Worm (Caenorhabditis elegans) whole organism, late embryonic: Measurements from ENCODE around the gene F47B7.3.
A peak's percentile ranks its signal among the peaks of the same experiment; 100 is the strongest.

Experiments
- C08G9.2 ChIP-seq: sonication (generic microtip); optimal IDR thresholded peaks from 2 replicates; lab custom pipeline; 2016; ENCODE audit warnings: mild to moderate bottlenecking, missing genetic modification characterization, moderate library complexity, missing compliant biosample characterization
- C38D4.7 ChIP-seq: fragments of 200-800 bp; sonication (Bioruptor generic); optimal IDR thresholded peaks from 2 replicates; lab custom pipeline; 2018; ENCODE audit warnings: mild to moderate bottlenecking, missing genetic modification characterization, moderate library complexity, missing compliant biosample characterization
- T23F11.4 ChIP-seq: fragments of 200-800 bp; sonication (Bioruptor generic); optimal IDR thresholded peaks from 2 replicates; lab custom pipeline; 2018; ENCODE audit warnings: mild to moderate bottlenecking, missing genetic modification characterization, missing compliant biosample characterization
- ceh-18 ChIP-seq: sonication (generic microtip); optimal IDR thresholded peaks from 2 replicates; lab custom pipeline; 2016; ENCODE audit warnings: missing genetic modification characterization, missing compliant biosample characterization
- ceh-19 ChIP-seq: fragments of 200-800 bp; sonication (Bioruptor generic); optimal IDR thresholded peaks from 2 replicates; lab custom pipeline; 2018; ENCODE audit warnings: mild to moderate bottlenecking, missing genetic modification characterization, missing compliant biosample characterization
- ceh-2 ChIP-seq: sonication (generic microtip); optimal IDR thresholded peaks from 2 replicates; lab custom pipeline; 2016; ENCODE audit warnings: missing genotype, missing genetic modification characterization, missing compliant biosample characterization
- ceh-34 ChIP-seq: sonication (generic microtip); optimal IDR thresholded peaks from 2 replicates; lab custom pipeline; 2016; ENCODE audit warnings: mild to moderate bottlenecking, missing genetic modification characterization, missing compliant biosample characterization
- ceh-48 ChIP-seq: sonication (generic microtip); optimal IDR thresholded peaks from 2 replicates; lab custom pipeline; 2016; ENCODE audit warnings: missing genetic modification characterization, inconsistent platforms, missing compliant biosample characterization
- dve-1 ChIP-seq: sonication (generic microtip); optimal IDR thresholded peaks from 2 replicates; lab custom pipeline; 2017; ENCODE audit warnings: antibody characterized with exemption, mild to moderate bottlenecking, missing genetic modification characterization, missing compliant biosample characterization
- elt-2 ChIP-seq: sonication (generic microtip); optimal IDR thresholded peaks from 2 replicates; lab custom pipeline; 2016; ENCODE audit warnings: missing genetic modification reagents, missing genetic modification characterization, missing compliant biosample characterization
- elt-4 ChIP-seq: sonication (generic microtip); optimal IDR thresholded peaks from 2 replicates; lab custom pipeline; 2016; ENCODE audit warnings: missing genetic modification characterization, missing compliant biosample characterization
- hlh-13 ChIP-seq: fragments of 200-800 bp; sonication (Bioruptor generic); optimal IDR thresholded peaks from 2 replicates; lab custom pipeline; 2018; ENCODE audit warnings: mild to moderate bottlenecking, missing genetic modification characterization, missing compliant biosample characterization
- hlh-15 ChIP-seq: sonication (generic microtip); optimal IDR thresholded peaks from 2 replicates; lab custom pipeline; 2016; ENCODE audit warnings: missing genetic modification characterization, missing compliant biosample characterization
- hlh-8 ChIP-seq: sonication (generic microtip); optimal IDR thresholded peaks from 2 replicates; lab custom pipeline; 2016; ENCODE audit warnings: missing genotype, missing genetic modification characterization, missing compliant biosample characterization
- mec-3 ChIP-seq: sonication (generic microtip); optimal IDR thresholded peaks from 2 replicates; lab custom pipeline; 2016; ENCODE audit warnings: borderline replicate concordance, missing genetic modification characterization, missing compliant biosample characterization
- nfya-1 ChIP-seq: sonication (generic microtip); optimal IDR thresholded peaks from 2 replicates; lab custom pipeline; 2017; ENCODE audit warnings: missing genetic modification characterization, mild to moderate bottlenecking, missing compliant biosample characterization, antibody characterized with exemption, moderate library complexity
- nhr-11 ChIP-seq: fragments of 150-350 bp; optimal IDR thresholded peaks from 2 replicates; lab custom pipeline; 2014; ENCODE audit warnings: missing biosample characterization, missing genetic modification characterization
- nhr-232 ChIP-seq: sonication (generic microtip); optimal IDR thresholded peaks from 2 replicates; lab custom pipeline; 2016; ENCODE audit warnings: missing genetic modification characterization, missing compliant biosample characterization
- npax-4 ChIP-seq: sonication (generic microtip); optimal IDR thresholded peaks from 2 replicates; lab custom pipeline; 2016; ENCODE audit warnings: missing genetic modification characterization, missing compliant biosample characterization
- pat-9 ChIP-seq: fragments of 200-800 bp; sonication (Bioruptor generic); optimal IDR thresholded peaks from 2 replicates; lab custom pipeline; 2018; ENCODE audit warnings: mild to moderate bottlenecking, missing genetic modification characterization, moderate library complexity, missing compliant biosample characterization
- pha-2 ChIP-seq: sonication (generic microtip); optimal IDR thresholded peaks from 2 replicates; lab custom pipeline; 2017; ENCODE audit warnings: mild to moderate bottlenecking, missing genetic modification characterization, missing compliant biosample characterization
- pha-4 ChIP-seq: fragments of 150-350 bp; optimal IDR thresholded peaks from 2 replicates; lab custom pipeline; 2018; ENCODE audit warnings: missing biosample characterization, missing genetic modification reagents, missing genetic modification characterization
- pros-1 ChIP-seq: fragments of 150-350 bp; optimal IDR thresholded peaks from 2 replicates; lab custom pipeline; 2014; ENCODE audit warnings: missing biosample characterization, missing genetic modification reagents, missing genetic modification characterization
- ref-2 ChIP-seq: sonication (generic microtip); optimal IDR thresholded peaks from 2 replicates; lab custom pipeline; 2016; ENCODE audit warnings: missing genetic modification characterization, missing compliant biosample characterization
- rnt-1 ChIP-seq: sonication (generic microtip); optimal IDR thresholded peaks from 2 replicates; lab custom pipeline; 2016; ENCODE audit warnings: missing genetic modification characterization, missing compliant biosample characterization
- tbx-2 ChIP-seq: sonication (generic microtip); optimal IDR thresholded peaks from 2 replicates; lab custom pipeline; 2016; ENCODE audit warnings: missing genetic modification characterization, missing compliant biosample characterization
- ttx-3 ChIP-seq: sonication (generic microtip); optimal IDR thresholded peaks from 2 replicates; lab custom pipeline; 2016; ENCODE audit warnings: missing genetic modification reagents, missing genetic modification characterization, missing compliant biosample characterization
- unc-55 ChIP-seq: sonication (generic microtip); optimal IDR thresholded peaks from 2 replicates; lab custom pipeline; 2017; ENCODE audit warnings: missing biosample characterization, missing genetic modification reagents, missing genetic modification characterization
- ztf-16 ChIP-seq: sonication (generic microtip); optimal IDR thresholded peaks from 2 replicates; lab custom pipeline; 2017; ENCODE audit warnings: missing genetic modification characterization, missing compliant biosample characterization

The F47B7.3 gene

ce11 chrX:3752443-3752842 is 11.8 kb downstream of the F47B7.3 start:
- TF ChIP-seq C38D4.7 (GFP tag; lab: Kevin White, UChicago) (no peak), mec-3 (tag; lab: Kevin White, UChicago) (no peak)

- TF ChIP-seq hlh-8 (no peak), elt-2 (no peak), pha-2 (tag; lab: Kevin White, UChicago) (no peak), mec-3 (tag; lab: Kevin White, UChicago) (no peak), ztf-16 (tag; lab: Kevin White, UChicago) (no peak), ref-2 (no peak), C08G9.2 (tag; lab: Kevin White, UChicago) (no peak), npax-4 (no peak), pros-1 (no peak)
- TF ChIP-seq, all 69 proteins: peak for 0
These were observed 12.8 kb downstream of the F47B7.3 start for ce11 chrX:3751370-3751769.

ce11 chrX:3743190-3743589 is 21.0 kb downstream of the F47B7.3 start:
- no peak for TF ChIP-seq ztf-16 (tag; lab: Kevin White, UChicago)
- TF ChIP-seq unc-55 (GFP tag; lab: Kevin White, UChicago) = no peak
- no peak for TF ChIP-seq ceh-19 (GFP tag; lab: Kevin White, UChicago)
- no peak for TF ChIP-seq ceh-2 (tag; lab: Kevin White, UChicago)

ce11 chrX:3742223-3742622 is 22.0 kb downstream of the F47B7.3 start, which contains the start of gene fkh-2:
TSS of gene fkh-2 (minus strand) at chrX:3742323.
- TF ChIP-seq ceh-48 (tag; lab: Kevin White, UChicago) (no peak), nhr-232 (no peak), pha-4 (tag; lab: Kevin White, UChicago) (no peak), nfya-1 (no peak), ceh-18 (tag; lab: Kevin White, UChicago) (no peak), pat-9 (tag; lab: Kevin White, UChicago) (no peak), nhr-11 (tag; lab: Kevin White, UChicago) (no peak), T23F11.4 (GFP tag; lab: Kevin White, UChicago) (no peak), pros-1 (no peak), hlh-13 (no peak), elt-4 (no peak), elt-2 (no peak), hlh-15 (tag; lab: Kevin White, UChicago) (no peak), npax-4 (no peak)

- TF ChIP-seq ztf-16 (tag; lab: Kevin White, UChicago) (no peak), unc-55 (GFP tag; lab: Kevin White, UChicago) (peak; percentile 47)
These were observed 25.6 kb downstream of the F47B7.3 start for ce11 chrX:3738617-3739016.

ce11 chrX:3733732-3734131 is 30.5 kb downstream of the F47B7.3 start, which contains the start of gene tag-18:
TSS of gene tag-18 (minus strand) at chrX:3734036.
- TF ChIP-seq tbx-2 (tag; lab: Kevin White, UChicago) (no peak), pat-9 (tag; lab: Kevin White, UChicago) (no peak), ceh-34 (no peak), dve-1 (tag; lab: Kevin White, UChicago) (no peak), hlh-15 (tag; lab: Kevin White, UChicago) (no peak), C38D4.7 (GFP tag; lab: Kevin White, UChicago) (no peak)
- TF ChIP-seq, all 69 proteins: peak for 0

ce11 chrX:3733321-3733720 is 30.9 kb downstream of the F47B7.3 start:
- TF ChIP-seq rnt-1 (tag; lab: Kevin White, UChicago) (peak; percentile 32), tbx-2 (tag; lab: Kevin White, UChicago) (peak; percentile 1), ceh-18 (tag; lab: Kevin White, UChicago) (peak; percentile 58), ttx-3 (tag; lab: Kevin White, UChicago) (no peak)
